Fruit fly (Drosophila melanogaster): ENCODE measurements around the gene Wnt4.
A peak's percentile ranks its signal among the peaks of the same experiment; 100 is the strongest.

Gene Wnt4

dm6 chr2L:7265970-7266369, 11.0 kb downstream of the Wnt4 start (continued):
- TF ChIP-seq NK7.1 (GFP tag; optimal IDR thresholded peaks at IDR 0.05): no peak
- no peak for TF ChIP-seq Sry-β (GFP tag; optimal IDR thresholded peaks at IDR 0.05)
- peak; percentile 56 for TF ChIP-seq CG11504 (tag; optimal IDR thresholded peaks at IDR 0.05)
- no peak for TF ChIP-seq CG3847 (GFP tag; IDR thresholded peaks at IDR 0.05)
- TF ChIP-seq H15 (GFP tag; IDR thresholded peaks at IDR 0.05): 0 out of 3 replicates have a peak, but pooled peaks have one; percentile 32
- TF ChIP-seq pfk (GFP tag; optimal IDR thresholded peaks at IDR 0.05): no peak
- no peak for TF ChIP-seq CG10565 (GFP tag; optimal IDR thresholded peaks at IDR 0.05)
- no peak for TF ChIP-seq CG31388 (GFP tag; optimal IDR thresholded peaks at IDR 0.05)
- no peak for TF ChIP-seq ash1 (GFP tag; optimal IDR thresholded peaks at IDR 0.05)
- no peak for TF ChIP-seq Gsc (GFP tag; IDR thresholded peaks at IDR 0.05)
- TF ChIP-seq CG4820 (GFP tag; optimal IDR thresholded peaks at IDR 0.05): no peak
- TF ChIP-seq run (tag; optimal IDR thresholded peaks at IDR 0.05): no peak
- peak; percentile 14 for TF ChIP-seq CG4424 (GFP tag; optimal IDR thresholded peaks at IDR 0.05)
- TF ChIP-seq CG18764 (GFP tag; optimal IDR thresholded peaks at IDR 0.05): peak; percentile 21
- no peak for TF ChIP-seq CG16779 (GFP tag; IDR thresholded peaks at IDR 0.05)
- peak; percentile 5 for TF ChIP-seq D19A (tag; optimal IDR thresholded peaks at IDR 0.05)
- TF ChIP-seq lbe (GFP tag; optimal IDR thresholded peaks at IDR 0.05): no peak
- TF ChIP-seq CG4282 (GFP tag; optimal IDR thresholded peaks at IDR 0.05): no peak
- TF ChIP-seq CG11723 (GFP tag; optimal IDR thresholded peaks at IDR 0.05): no peak
- peak; percentile 66 for TF ChIP-seq row (GFP tag; IDR thresholded peaks at IDR 0.05)
- TF ChIP-seq CG6654 (GFP tag; optimal IDR thresholded peaks at IDR 0.05): no peak
- TF ChIP-seq wor (GFP tag; IDR thresholded peaks at IDR 0.05): no peak
- TF ChIP-seq CG3163 (GFP tag; optimal IDR thresholded peaks at IDR 0.05): no peak
- TF ChIP-seq fd102C (GFP tag; optimal IDR thresholded peaks at IDR 0.05): no peak
- TF ChIP-seq CG4730 (GFP tag; IDR thresholded peaks at IDR 0.05): no peak
- TF ChIP-seq CG3726 (GFP tag; IDR thresholded peaks at IDR 0.05): no peak
- peak; percentile 8; the same call in 1 of the 2 replicates for TF ChIP-seq stc (GFP tag; IDR thresholded peaks at IDR 0.05)
- no peak for TF ChIP-seq CG9876 (GFP tag; optimal IDR thresholded peaks at IDR 0.05)
- TF ChIP-seq sisA (GFP tag; IDR thresholded peaks at IDR 0.05): peak; percentile 51
- TF ChIP-seq CG3065 (GFP tag; optimal IDR thresholded peaks at IDR 0.05): no peak
- TF ChIP-seq CG2120 (GFP tag; optimal IDR thresholded peaks at IDR 0.05): no peak
- TF ChIP-seq CkIIα-i1 (GFP tag; IDR thresholded peaks at IDR 0.05): no peak
- peak; percentile 5 for TF ChIP-seq Ssrp (tag; optimal IDR thresholded peaks at IDR 0.05)
- no peak for TF ChIP-seq kay (GFP tag; optimal IDR thresholded peaks at IDR 0.05)
- no peak for TF ChIP-seq CG1792 (GFP tag; optimal IDR thresholded peaks at IDR 0.05)
- TF ChIP-seq CG6689 (GFP tag; IDR thresholded peaks at IDR 0.05): peak; percentile 41; the same call in 1 of the 2 replicates
- TF ChIP-seq emc (GFP tag; optimal IDR thresholded peaks at IDR 0.05): no peak
- TF ChIP-seq CG1602 (GFP tag; optimal IDR thresholded peaks at IDR 0.05): no peak
- no peak for TF ChIP-seq vfl (GFP tag; optimal IDR thresholded peaks at IDR 0.05)
- TF ChIP-seq CG1233 (GFP tag; optimal IDR thresholded peaks at IDR 0.05): peak; percentile 6
- TF ChIP-seq CG3407 (GFP tag; optimal IDR thresholded peaks at IDR 0.05): peak; percentile 32
- TF ChIP-seq CG8944 (GFP tag; optimal IDR thresholded peaks at IDR 0.05): peak; percentile 25
- TF ChIP-seq ind (GFP tag; optimal IDR thresholded peaks at IDR 0.05): peak; percentile 11
- TF ChIP-seq ERR (GFP tag; optimal IDR thresholded peaks at IDR 0.05): no peak
- peak; percentile 57 for TF ChIP-seq CG8388 (GFP tag; optimal IDR thresholded peaks at IDR 0.05)
- peak; percentile 17 to 37 for TF ChIP-seq chif (GFP tag; optimal IDR thresholded peaks at IDR 0.05)
- TF ChIP-seq tna (GFP tag; IDR thresholded peaks at IDR 0.05; ENCODE audit: partially characterized antibody): no peak
- peak in 1 of 2 experiments; percentile 75 for TF ChIP-seq bsh (GFP tag; optimal IDR thresholded peaks at IDR 0.05)
- no peak for TF ChIP-seq z (GFP tag; IDR thresholded peaks at IDR 0.05)
- peak; percentile 46 for TF ChIP-seq CG17359 (tag; optimal IDR thresholded peaks at IDR 0.05)
- TF ChIP-seq CG17385 (GFP tag; optimal IDR thresholded peaks at IDR 0.05): peak; percentile 28
- no peak for TF ChIP-seq Mrtf (GFP tag; IDR thresholded peaks at IDR 0.05)
- TF ChIP-seq CG30403 (GFP tag; optimal IDR thresholded peaks at IDR 0.05): peak; percentile 43

Data from whole organism, embryonic.